Worm (Caenorhabditis elegans) whole organism, L4/young adult: Measurements from ENCODE around the gene cab-1.

ENCODE experiments used
- W03F9.2 ChIP-seq: fragments of 150-350 bp; optimal IDR thresholded peaks from 2 replicates; lab custom pipeline; 2014; ENCODE audit warnings: missing biosample characterization, missing genetic modification characterization
- dao-5 ChIP-seq: sonication (generic microtip); optimal IDR thresholded peaks from 2 replicates; lab custom pipeline; 2016; ENCODE audit warnings: missing genotype, missing genetic modification characterization, moderate library complexity, missing compliant biosample characterization
- him-1 ChIP-seq: sonication (generic microtip); optimal IDR thresholded peaks from 2 replicates; lab custom pipeline; 2016; ENCODE audit warnings: missing genotype, missing genetic modification reagents, missing genetic modification characterization, missing compliant biosample characterization

Gene cab-1

DNA sequence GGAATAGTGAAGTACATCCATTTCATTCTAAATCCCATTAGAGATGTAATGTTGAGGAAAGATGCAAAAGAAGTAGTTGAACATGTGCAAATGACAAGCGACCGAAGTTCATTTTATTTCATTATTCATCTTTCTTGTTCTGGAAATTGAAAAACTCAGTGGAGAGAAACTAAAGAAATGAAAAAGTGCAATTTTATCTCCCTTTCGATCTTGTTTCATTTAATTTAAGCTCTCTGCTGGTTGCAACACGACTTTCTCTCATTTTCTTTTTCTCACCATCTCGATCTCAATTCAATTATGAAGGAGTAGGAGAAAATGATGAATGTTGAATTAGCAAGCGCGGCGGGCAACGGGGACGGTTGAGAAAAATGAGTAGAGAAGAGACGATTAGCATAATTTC, 28.3 kb downstream of the cab-1 start:
- TF ChIP-seq W03F9.2 (no peak), dao-5 (tag; lab: Kevin White, UChicago) (no peak), him-1 (tag; lab: Kevin White, UChicago) (no peak)

DNA sequence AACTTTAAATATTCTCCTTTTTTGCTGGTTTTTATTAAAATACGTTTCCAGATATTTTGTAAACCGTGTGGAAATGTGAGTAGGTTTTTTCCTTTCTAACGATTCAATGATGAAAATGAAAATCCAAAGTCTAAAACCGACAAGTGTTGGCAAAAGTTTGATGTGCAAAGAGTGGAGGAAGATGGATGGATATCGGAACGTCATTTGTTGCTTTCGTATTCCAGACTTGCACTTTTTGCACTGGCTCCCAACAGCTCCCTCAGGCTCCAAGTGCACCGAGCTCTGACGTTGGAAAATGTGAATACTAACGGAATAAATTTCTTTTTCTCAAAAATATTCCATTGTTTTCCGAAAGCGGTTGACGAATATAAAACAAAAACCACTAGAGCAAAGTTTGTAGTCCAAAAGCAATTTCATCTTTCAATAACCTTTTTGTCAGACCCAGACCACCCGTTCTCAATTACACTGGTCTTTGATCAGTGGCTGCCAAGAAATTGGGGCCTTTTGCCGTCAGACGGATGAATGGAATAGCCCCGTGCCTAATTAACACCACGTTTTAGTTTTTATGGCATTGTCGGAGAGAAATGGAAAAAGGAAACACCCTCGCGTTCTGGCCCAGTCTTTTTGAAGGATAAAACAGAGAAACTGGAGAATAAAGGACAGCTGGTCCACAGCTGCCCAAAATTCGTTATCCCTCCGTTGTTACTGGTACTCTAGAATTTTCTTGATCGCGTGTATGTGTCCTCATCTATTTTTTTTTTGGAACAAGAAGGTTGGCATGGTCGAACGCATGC, 29.8 kb downstream of the cab-1 start:
- TF ChIP-seq him-1 (tag; lab: Kevin White, UChicago) (no peak), dao-5 (tag; lab: Kevin White, UChicago) (no peak), W03F9.2 (no peak)

DNA sequence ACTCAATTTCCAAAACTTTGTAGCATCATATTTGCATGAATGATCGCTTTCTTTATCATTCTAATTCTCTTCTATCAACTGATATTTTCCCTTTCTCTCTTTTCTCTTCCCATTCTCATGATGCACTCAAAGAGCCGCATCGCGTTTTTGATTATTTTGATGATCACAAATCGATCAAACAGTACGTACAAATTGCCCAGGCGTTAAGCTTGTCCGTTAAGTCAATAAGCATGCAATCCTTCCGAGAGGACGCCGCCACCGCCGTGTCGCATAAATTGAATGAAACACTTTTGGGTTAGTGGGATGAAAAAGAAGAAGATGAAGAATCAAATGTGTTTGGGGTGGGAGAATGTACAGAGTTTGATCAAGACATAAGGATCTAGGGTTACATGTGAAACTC, 31.1 kb downstream of the cab-1 start:
- TF ChIP-seq W03F9.2 (no peak), dao-5 (tag; lab: Kevin White, UChicago) (no peak), him-1 (tag; lab: Kevin White, UChicago) (no peak)

DNA sequence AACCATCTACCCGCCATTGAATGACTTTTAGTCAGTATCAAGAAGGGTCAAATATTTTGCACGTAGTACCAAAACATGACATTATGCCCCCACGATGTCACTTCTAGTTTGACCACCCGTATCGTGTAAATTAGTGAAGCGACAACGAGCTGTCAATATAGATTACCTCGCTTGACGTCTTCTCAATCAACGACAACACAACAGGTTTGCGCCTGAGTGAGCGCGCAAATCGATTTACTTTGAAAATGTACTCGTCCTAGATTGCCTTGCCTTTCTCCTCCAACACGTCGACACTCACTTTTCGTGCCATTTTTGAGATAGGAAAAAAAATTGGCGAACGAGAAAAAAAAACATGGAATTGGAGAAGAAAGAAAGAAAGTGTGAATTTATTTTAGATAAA, 32.0 kb downstream of the cab-1 start:
- TF ChIP-seq him-1 (tag; lab: Kevin White, UChicago) (no peak), W03F9.2 (no peak), dao-5 (tag; lab: Kevin White, UChicago) (no peak)

DNA sequence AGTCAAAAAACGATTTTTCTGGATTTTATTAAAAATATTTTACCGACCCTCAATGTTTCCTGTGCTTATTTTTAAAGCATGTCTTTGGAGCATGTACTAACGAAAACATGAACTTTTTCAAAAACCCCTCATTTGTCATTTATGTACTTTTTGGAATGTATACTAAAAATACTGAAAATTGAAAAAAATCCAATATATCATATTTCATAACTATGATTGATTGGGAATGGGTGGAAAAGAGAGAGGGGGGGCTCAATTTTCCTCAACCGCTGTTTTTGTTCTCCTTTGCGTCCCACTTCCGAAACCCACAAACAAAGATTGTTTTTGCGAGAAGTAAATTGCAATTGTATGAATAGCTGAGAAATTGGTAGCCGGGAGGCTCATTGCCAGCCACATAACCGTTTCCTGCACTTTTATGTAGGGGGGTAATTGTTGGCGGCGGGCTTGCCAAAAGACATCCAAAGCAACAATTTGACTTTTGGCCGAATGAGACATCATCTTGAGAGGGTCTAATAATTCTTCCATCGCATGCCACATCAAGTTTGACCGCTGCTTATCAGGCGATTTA, 32.8 kb downstream of the cab-1 start:
- no peak for TF ChIP-seq dao-5 (tag; lab: Kevin White, UChicago)
- no peak for TF ChIP-seq him-1 (tag; lab: Kevin White, UChicago)
- no peak for TF ChIP-seq W03F9.2

DNA sequence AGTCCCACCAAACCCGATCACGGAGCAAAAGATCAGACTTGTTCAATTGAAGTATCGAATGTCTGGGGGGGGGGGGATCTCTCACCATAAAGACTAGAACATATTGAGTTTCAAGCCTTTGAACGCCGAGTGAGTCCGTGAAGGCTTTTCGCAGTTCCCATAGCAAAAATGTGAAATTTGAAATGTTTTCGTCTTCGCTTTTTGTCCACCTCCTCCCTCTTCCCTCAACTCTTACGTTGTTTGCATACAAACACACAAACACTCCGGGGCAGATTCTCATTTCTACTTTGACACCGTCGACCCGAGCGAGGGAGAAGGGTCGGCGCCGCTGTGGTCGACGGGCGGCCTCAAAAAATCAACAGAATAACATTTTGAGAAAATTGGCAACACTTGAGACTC, 33.6 kb downstream of the cab-1 start:
- TF ChIP-seq dao-5 (tag; lab: Kevin White, UChicago) (no peak), him-1 (tag; lab: Kevin White, UChicago) (no peak), W03F9.2 (no peak)

DNA sequence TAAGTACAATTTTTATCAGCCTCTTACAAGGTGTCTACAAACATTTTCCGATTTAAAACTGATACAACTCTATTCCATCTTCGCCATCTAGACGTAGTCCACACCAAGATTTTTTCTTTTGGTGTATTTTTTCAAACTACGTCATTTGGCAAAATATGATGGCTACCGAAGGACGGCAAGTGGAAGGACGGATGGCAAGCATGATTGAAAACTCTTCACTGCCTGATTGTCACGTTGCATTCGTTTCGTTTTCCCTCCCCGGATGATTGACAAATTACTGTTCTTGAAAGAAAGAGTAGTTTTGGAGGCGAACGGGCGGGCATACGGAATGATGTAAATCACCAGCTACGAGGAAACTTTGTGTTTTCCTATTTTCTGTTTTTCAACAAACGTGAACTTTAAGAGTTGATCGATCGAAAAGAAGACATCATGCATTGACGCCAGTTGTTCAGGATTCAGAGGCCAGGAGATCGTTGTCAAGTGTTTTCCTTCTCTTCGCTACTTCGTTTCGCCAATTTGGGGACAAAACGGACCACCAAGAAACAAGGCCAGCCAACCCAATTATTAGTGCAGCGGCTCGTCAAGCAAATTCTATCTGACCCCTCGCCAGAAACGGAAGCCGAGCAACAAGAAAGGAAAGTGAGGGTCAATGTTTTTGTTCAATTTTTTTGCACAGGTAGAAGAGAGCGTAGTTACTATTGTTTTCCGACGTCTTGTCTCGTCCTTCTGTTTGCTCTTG, 34.2 kb downstream of the cab-1 start:
- TF ChIP-seq W03F9.2: no peak

DNA sequence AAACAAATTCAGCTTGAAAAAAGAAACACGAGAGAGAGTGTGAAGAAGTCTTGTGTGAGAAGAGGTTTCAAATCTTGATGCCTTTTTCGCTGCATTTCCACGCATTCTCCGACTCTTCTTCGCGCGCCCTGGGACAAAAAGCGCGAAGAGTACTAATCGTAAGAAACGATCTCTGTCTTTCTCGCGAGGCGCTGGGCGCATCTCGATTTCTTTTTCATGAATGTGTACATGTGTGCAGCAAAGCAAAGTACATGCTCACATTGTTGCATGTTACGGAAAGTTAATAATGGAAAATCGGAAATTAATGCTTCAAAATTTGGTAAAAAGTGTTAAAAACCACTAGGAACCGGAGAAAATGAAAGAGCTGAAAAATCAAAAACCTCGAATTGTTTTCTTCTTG, 35.2 kb downstream of the cab-1 start:
- TF ChIP-seq dao-5 (tag; lab: Kevin White, UChicago) (no peak), W03F9.2 (no peak), him-1 (tag; lab: Kevin White, UChicago) (no peak)

DNA sequence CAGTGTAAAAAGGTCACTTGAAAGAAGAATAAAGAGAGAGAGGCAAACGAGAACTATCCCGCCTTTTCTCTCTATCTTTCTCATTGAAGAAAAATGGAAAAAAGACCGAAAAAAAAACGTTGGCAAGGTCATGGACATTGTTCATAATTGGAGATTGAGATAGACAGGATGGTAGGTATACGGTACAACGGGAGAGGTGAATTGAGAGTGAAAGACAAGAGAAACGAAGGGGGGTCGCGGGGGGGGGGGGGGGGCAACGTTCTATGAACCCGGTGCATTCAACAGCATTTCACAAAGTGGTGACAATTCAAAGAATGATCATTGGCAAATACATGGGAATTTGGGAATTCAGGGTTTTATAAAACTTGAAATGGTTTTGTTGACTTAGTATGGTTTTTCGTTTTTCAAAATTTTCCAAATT, 35.8 kb downstream of the cab-1 start:
- TF ChIP-seq W03F9.2 (no peak), dao-5 (tag; lab: Kevin White, UChicago) (no peak), him-1 (tag; lab: Kevin White, UChicago) (no peak)

DNA sequence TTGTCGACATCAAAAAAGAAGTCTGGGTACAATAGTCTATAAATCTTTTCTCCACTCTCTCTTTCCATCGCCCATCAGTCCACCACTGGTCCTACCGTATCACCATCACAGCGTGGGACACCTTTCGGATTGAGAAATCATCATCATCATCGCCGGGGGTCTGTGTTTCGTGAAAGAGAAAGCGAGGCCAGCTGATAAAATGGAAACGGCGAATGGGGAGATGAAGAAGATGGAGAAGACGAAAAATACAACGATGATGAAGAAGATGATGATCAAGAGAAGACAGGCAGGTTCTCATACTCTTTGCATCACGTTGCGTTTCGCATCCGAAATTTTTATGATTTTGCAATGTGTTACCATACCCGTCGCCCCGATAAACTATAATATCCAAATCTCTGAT, 36.3 kb downstream of the cab-1 start:
- TF ChIP-seq dao-5 (tag; lab: Kevin White, UChicago) (no peak), W03F9.2 (no peak), him-1 (tag; lab: Kevin White, UChicago) (no peak)

DNA sequence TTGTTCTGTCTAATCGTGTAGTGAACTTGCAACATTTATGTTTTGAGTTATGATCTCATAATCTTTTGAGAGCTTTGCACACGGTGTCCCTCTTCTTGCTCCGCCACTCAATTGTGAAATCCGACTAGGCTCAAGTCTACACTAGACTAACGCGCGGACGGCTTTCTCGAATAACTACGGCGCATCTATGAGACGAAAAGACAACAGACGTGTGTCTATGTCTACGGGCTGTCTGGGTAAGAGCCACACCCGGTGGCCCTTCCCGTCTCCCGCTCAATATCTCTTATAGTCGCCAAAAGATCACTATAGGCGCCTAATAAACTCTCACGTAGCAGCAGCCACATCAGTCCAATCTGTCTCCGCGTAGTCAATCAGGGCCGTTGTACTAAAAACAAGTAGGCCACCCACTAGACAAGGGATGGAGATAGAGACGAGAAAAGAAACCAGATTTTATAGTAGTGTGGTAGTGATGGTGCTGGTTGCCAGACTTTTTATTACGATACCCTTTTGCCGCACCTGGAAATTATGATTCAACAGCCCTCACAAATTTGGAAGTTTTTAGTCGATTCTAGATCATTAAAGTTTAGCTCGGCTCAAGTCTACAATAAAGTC, 36.9 kb downstream of the cab-1 start:
- TF ChIP-seq W03F9.2: no peak
- no peak for TF ChIP-seq him-1 (tag; lab: Kevin White, UChicago)
- no peak for TF ChIP-seq dao-5 (tag; lab: Kevin White, UChicago)

DNA sequence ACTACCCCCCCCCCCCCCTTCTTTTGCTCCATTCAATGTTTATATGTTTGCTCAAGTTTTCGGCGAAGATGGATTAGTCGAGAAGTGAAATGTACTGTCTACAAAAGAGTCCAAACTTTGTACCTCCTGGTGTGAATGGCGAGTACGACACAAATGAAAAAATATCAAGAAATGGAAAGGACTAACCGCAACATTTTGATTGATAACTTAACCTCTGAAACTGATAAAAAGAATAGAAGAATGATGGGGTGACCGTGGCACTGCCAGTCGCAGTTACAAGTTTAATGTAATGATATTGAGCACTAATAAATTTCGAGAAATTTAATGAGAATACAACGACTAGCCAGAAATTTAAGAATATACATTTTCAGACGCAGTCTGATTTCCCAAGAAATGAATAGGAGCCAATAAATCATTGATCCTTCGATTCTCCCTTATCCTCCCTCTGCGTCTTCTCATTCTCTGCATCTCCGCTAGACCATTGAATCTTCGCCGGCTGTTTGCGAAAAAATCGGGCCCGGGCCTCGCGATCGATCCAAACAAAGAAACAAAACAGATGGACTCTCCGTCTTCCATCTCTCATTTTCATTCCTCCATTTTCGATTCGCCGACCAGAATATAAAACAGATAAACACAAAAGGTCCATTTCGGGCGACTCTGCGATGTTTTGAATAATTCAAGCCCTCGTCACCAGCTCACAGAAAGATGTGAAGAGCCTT, 37.9 kb downstream of the cab-1 start:
- no peak for TF ChIP-seq dao-5 (tag; lab: Kevin White, UChicago)
- no peak for TF ChIP-seq him-1 (tag; lab: Kevin White, UChicago)
- no peak for TF ChIP-seq W03F9.2

DNA sequence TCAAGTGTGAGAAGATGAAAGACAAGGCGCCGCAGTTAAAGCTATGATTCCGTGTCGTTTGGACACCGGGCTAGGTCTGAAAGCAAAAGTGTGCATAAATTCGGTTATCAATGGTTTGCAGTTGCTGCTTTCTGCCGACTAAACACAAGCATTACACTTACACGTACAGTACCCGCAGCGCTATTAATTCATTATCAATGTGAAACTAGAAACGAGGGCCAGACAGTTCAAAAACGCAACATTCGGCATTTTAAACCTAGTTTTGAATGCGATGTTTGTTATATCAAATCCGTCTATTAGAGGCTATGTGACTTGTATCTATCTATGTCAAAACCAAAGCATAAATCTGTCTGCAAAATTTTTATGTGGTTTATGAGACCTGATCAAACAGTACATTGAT, 38.7 kb downstream of the cab-1 start:
- TF ChIP-seq dao-5 (tag; lab: Kevin White, UChicago): no peak
- TF ChIP-seq W03F9.2: no peak
- TF ChIP-seq him-1 (tag; lab: Kevin White, UChicago): no peak
